Worm (Caenorhabditis elegans): ENCODE results near the gene nas-20.
A peak's percentile ranks its signal among the peaks of the same experiment; 100 is the strongest.
"Not testable (repeated sequence)": the region's sequence is repeated elsewhere in the genome, so short reads cannot be mapped to it uniquely, and the experiment has no call there.

Gene nas-20

ce11 chrV:11490382-11490781 lies 18.3 kb upstream of the nas-20 start, which contains the start of gene dhs-19 (continued):
- TF ChIP-seq Y56A3A.18 (GFP tag; IDR thresholded peaks at IDR 0.05) (no peak), ztf-6 (GFP tag; IDR thresholded peaks at IDR 0.05) (no peak), K12H6.12 (tag; optimal IDR thresholded peaks at IDR 0.05) (no peak)

ce11 chrV:11488288-11488687 lies 16.2 kb upstream of the nas-20 start:
- no peak for TF ChIP-seq F52B5.7 (tag; optimal IDR thresholded peaks at IDR 0.05)
- TF ChIP-seq unc-130 (GFP tag; optimal IDR thresholded peaks at IDR 0.05) = no peak
- no peak for TF ChIP-seq lsl-1 (GFP tag; optimal IDR thresholded peaks at IDR 0.05)
- TF ChIP-seq snpc-1.1 (tag; optimal IDR thresholded peaks at IDR 0.05; ENCODE audit: insufficient read depth) = peak; percentile 66
- no peak for TF ChIP-seq snpc-4 (GFP tag; optimal IDR thresholded peaks at IDR 0.05)
- TF ChIP-seq snpc-4 (tag; optimal IDR thresholded peaks at IDR 0.05) = peak in 3 of 4 experiments; percentile 2 to 83 (median 70)
- TF ChIP-seq athp-1 (tag; optimal IDR thresholded peaks at IDR 0.05) = no peak

ce11 chrV:11486680-11487079 lies 14.6 kb upstream of the nas-20 start, which contains the start of gene T11F9.10:
Gene T11F9.10, plus strand, starts transcription at chrV:11486980.
- TF ChIP-seq K12H6.12 (tag; optimal IDR thresholded peaks at IDR 0.05) (no peak), unc-62 (GFP tag; optimal IDR thresholded peaks at IDR 0.05) (no peak), F37B4.10 (GFP tag; IDR thresholded peaks at IDR 0.05) (no peak), F55B11.4 (tag; optimal IDR thresholded peaks at IDR 0.05; ENCODE audit: borderline replicate concordance, insufficient read depth) (no peak), hlh-26 (GFP tag; conservative IDR thresholded peaks at IDR 0.05) (no peak), him-1 (tag; optimal IDR thresholded peaks at IDR 0.05) (no peak)

- TF ChIP-seq madf-10 (tag; optimal IDR thresholded peaks at IDR 0.05) (no peak), ceh-100 (GFP tag; IDR thresholded peaks at IDR 0.05) (no peak), F57A8.1 (GFP tag; optimal IDR thresholded peaks at IDR 0.05) (no peak), snpc-4 (GFP tag; optimal IDR thresholded peaks at IDR 0.05) (no peak), snpc-4 (tag; optimal IDR thresholded peaks at IDR 0.05) (no peak), atf-7 (tag; optimal IDR thresholded peaks at IDR 0.05) (no peak)
Observed at ce11 chrV:11485558-11485957, 13.4 kb upstream of the nas-20 start, which contains the start of gene srh-1. Gene srh-1, plus strand, starts transcription at chrV:11485858.

ce11 chrV:11484404-11484803 lies 12.3 kb upstream of the nas-20 start:
- TF ChIP-seq egrh-3 (GFP tag; IDR thresholded peaks at IDR 0.05) (peak; percentile 62; the same call in 1 of the 2 replicates), rec-8 (tag; optimal IDR thresholded peaks at IDR 0.05) (no peak), hmg-20 (GFP tag; IDR thresholded peaks at IDR 0.05) (0 out of 2 replicates have a peak, but pooled peaks have one; percentile 6), zfh-2 (GFP tag; conservative IDR thresholded peaks at IDR 0.05) (peak; percentile 65), ceh-100 (GFP tag; IDR thresholded peaks at IDR 0.05) (no peak)

- TF ChIP-seq F33H1.4 (GFP tag; IDR thresholded peaks at IDR 0.05) (peak; percentile 68), lsl-1 (GFP tag; optimal IDR thresholded peaks at IDR 0.05) (peak; percentile 62), madf-6 (GFP tag; IDR thresholded peaks at IDR 0.05) (peak; percentile 33; the same call in 1 of the 2 replicates)
Observed at ce11 chrV:11483580-11484092, 11.5 kb upstream of the nas-20 start, which contains the start of gene col-157. Gene col-157, plus strand, starts transcription at chrV:11484042.

ce11 chrV:11480734-11481133 lies 8.6 kb upstream of the nas-20 start, which contains the start of gene T11F9.14:
Gene T11F9.14, minus strand, starts transcription at chrV:11480834.
- not testable (repeated sequence) for TF ChIP-seq tbp1 (GFP tag; optimal IDR thresholded peaks at IDR 0.05); mcd-1 (GFP tag; IDR thresholded peaks at IDR 0.05); nfya-2 (GFP tag; IDR thresholded peaks at IDR 0.05)
